Fruit fly (Drosophila melanogaster) whole organism, embryonic: ENCODE results near the gene CG16779.

Experiments
- Aef1 ChIP-seq: fragments of 200-800 bp; sonication (Bioruptor generic); IDR thresholded peaks from 3 replicates; pipeline ENCODE4 v1.3.6; 2022; ENCODE audit warnings: missing biosample characterization, missing genetic modification characterization
- CG11247 ChIP-seq: fragments of 200-800 bp; sonication (Bioruptor generic); IDR thresholded peaks from 2 replicates; pipeline ENCODE4 v1.3.6; 2022; ENCODE audit warnings: missing biosample characterization, missing genetic modification characterization
- CG14441 ChIP-seq: fragments of 200-800 bp; sonication (Bioruptor generic); IDR thresholded peaks from 2 replicates; pipeline ENCODE4 v1.3.6; 2022; ENCODE audit warnings: missing biosample characterization, missing genetic modification characterization
- CG14965 ChIP-seq: fragments of 200-800 bp; sonication (Bioruptor generic); optimal IDR thresholded peaks from 2 replicates; lab custom pipeline; 2016; ENCODE audit warnings: missing biosample characterization, missing genetic modification characterization, borderline replicate concordance
- CG15073 ChIP-seq: fragments of 200-800 bp; sonication (Bioruptor generic); optimal IDR thresholded peaks from 2 replicates; lab custom pipeline; 2016; ENCODE audit warnings: missing biosample characterization, missing genetic modification characterization
- CG1602 ChIP-seq: fragments of 200-800 bp; sonication (Bioruptor generic); optimal IDR thresholded peaks from 3 replicates; lab custom pipeline; 2016; ENCODE audit warnings: missing biosample characterization, missing genetic modification characterization
- CG31441 ChIP-seq: fragments of 200-800 bp; sonication (Bioruptor generic); IDR thresholded peaks from 2 replicates; pipeline ENCODE4 v1.3.6; 2022; ENCODE audit warnings: missing biosample characterization, missing genetic modification characterization
- CG3163 ChIP-seq: fragments of 200-800 bp; sonication (Bioruptor generic); optimal IDR thresholded peaks from 3 replicates; lab custom pipeline; 2016; ENCODE audit warnings: missing biosample characterization, missing genetic modification characterization
- CG34224 ChIP-seq: fragments of 200-800 bp; sonication (Bioruptor generic); IDR thresholded peaks from 3 replicates; pipeline ENCODE4 v1.3.6; 2022; ENCODE audit warnings: missing biosample characterization, missing genetic modification characterization; ENCODE audit not compliant: partially characterized antibody
- CG4328 ChIP-seq: fragments of 200-800 bp; sonication (Bioruptor generic); optimal IDR thresholded peaks from 3 replicates; lab custom pipeline; 2017; ENCODE audit warnings: missing biosample characterization, missing genetic modification reagents, missing genetic modification characterization
- CG8388 ChIP-seq: fragments of 200-800 bp; sonication (Bioruptor generic); optimal IDR thresholded peaks from 2 replicates; lab custom pipeline; 2019; ENCODE audit warnings: missing biosample characterization, mild to moderate bottlenecking, missing genetic modification characterization, moderate library complexity
- CG9437 ChIP-seq: fragments of 200-800 bp; sonication (Bioruptor generic); optimal IDR thresholded peaks from 2 replicates; lab custom pipeline; 2018; ENCODE audit warnings: missing biosample characterization, mild to moderate bottlenecking, missing genetic modification characterization
- D19A ChIP-seq: fragments of 200-800 bp; optimal IDR thresholded peaks from 3 replicates; lab custom pipeline; 2019; ENCODE audit warnings: missing biosample characterization, mild to moderate bottlenecking, missing genetic modification characterization, moderate library complexity
- E2f1 ChIP-seq: fragments of 200-800 bp; sonication (Bioruptor generic); IDR thresholded peaks from 2 replicates; pipeline ENCODE4 v1.3.6; 2022; ENCODE audit warnings: missing biosample characterization, missing genetic modification characterization
- Elba2 ChIP-seq: fragments of 200-800 bp; sonication (Bioruptor generic); optimal IDR thresholded peaks from 3 replicates; lab custom pipeline; 2016; ENCODE audit warnings: missing biosample characterization, missing genetic modification characterization
- HHEX ChIP-seq: fragments of 200-800 bp; sonication (Bioruptor generic); optimal IDR thresholded peaks from 3 replicates; lab custom pipeline; 2017; ENCODE audit warnings: missing biosample characterization, mild to moderate bottlenecking, missing genetic modification characterization, missing genetic modification reagents
- Hmx ChIP-seq: fragments of 200-800 bp; sonication (Bioruptor generic); optimal IDR thresholded peaks from 2 replicates; lab custom pipeline; 2016; ENCODE audit warnings: missing biosample characterization, missing genetic modification characterization
- Kr ChIP-seq: fragments of 200-800 bp; sonication (Bioruptor generic); optimal IDR thresholded peaks from 2 replicates; lab custom pipeline; 2017; ENCODE audit warnings: missing biosample characterization, mild to moderate bottlenecking, missing genetic modification characterization
- Lpt ChIP-seq: fragments of >200 bp; optimal IDR thresholded peaks from 2 replicates; lab custom pipeline; 2018; ENCODE audit warnings: missing biosample characterization, missing genetic modification characterization
- Max ChIP-seq: fragments of 200-800 bp; sonication (Bioruptor generic); optimal IDR thresholded peaks from 2 replicates; lab custom pipeline; 2016; ENCODE audit warnings: missing biosample characterization, mild to moderate bottlenecking, missing genetic modification characterization
- Mes4 ChIP-seq: fragments of 200-800 bp; sonication (Bioruptor generic); optimal IDR thresholded peaks from 2 replicates; lab custom pipeline; 2016; ENCODE audit warnings: missing biosample characterization, missing genetic modification characterization
- NC2β ChIP-seq: fragments of 200-800 bp; sonication (Bioruptor generic); optimal IDR thresholded peaks from 2 replicates; lab custom pipeline; 2016; ENCODE audit warnings: missing biosample characterization, missing genetic modification characterization
- NFAT ChIP-seq: fragments of 200-800 bp; sonication (Bioruptor generic); IDR thresholded peaks from 2 replicates; pipeline ENCODE4 v1.3.6; 2022; ENCODE audit warnings: missing biosample characterization, missing genetic modification characterization
- PHDP ChIP-seq: fragments of 200-800 bp; sonication (Bioruptor generic); optimal IDR thresholded peaks from 3 replicates; lab custom pipeline; 2018; ENCODE audit warnings: missing biosample characterization, mild to moderate bottlenecking, missing genetic modification characterization, moderate library complexity
- Ssrp ChIP-seq: fragments of 200-800 bp; sonication (Bioruptor generic); optimal IDR thresholded peaks from 2 replicates; lab custom pipeline; 2018; ENCODE audit warnings: missing biosample characterization, mild to moderate bottlenecking, missing genetic modification characterization, moderate library complexity
- aop ChIP-seq: fragments of 200-800 bp; sonication (Bioruptor generic); IDR thresholded peaks from 2 replicates; pipeline ENCODE4 v1.3.6; 2022; ENCODE audit warnings: missing biosample characterization, missing genetic modification characterization
- br ChIP-seq: fragments of >200 bp; optimal IDR thresholded peaks from 2 replicates; lab custom pipeline; 2017
- crp ChIP-seq, 2 experiments: fragments of 200-800 bp; sonication (Bioruptor generic); optimal IDR thresholded peaks; 2 replicates in 1 of 2; 3 replicates in 1 of 2; lab custom pipeline; 2017; ENCODE audit warnings: missing biosample characterization in 2 of 2, missing genetic modification characterization in 2 of 2, mild to moderate bottlenecking in 1 of 2, moderate library complexity in 1 of 2
- danr ChIP-seq: fragments of 200-800 bp; sonication (Bioruptor generic); IDR thresholded peaks from 2 replicates; pipeline ENCODE4 v1.3.6; 2022; ENCODE audit warnings: missing biosample characterization, missing genetic modification characterization
- dysf ChIP-seq: fragments of 200-800 bp; sonication (Bioruptor generic); IDR thresholded peaks from 3 replicates; pipeline ENCODE4 v1.3.6; 2022; ENCODE audit warnings: missing biosample characterization, missing genetic modification characterization
- gcm2 ChIP-seq: fragments of 200-800 bp; sonication (Bioruptor generic); optimal IDR thresholded peaks from 2 replicates; lab custom pipeline; 2016; ENCODE audit warnings: missing biosample characterization, missing genetic modification characterization
- gem ChIP-seq: fragments of 200-800 bp; sonication (Bioruptor generic); optimal IDR thresholded peaks from 2 replicates; lab custom pipeline; 2019; ENCODE audit warnings: missing biosample characterization, mild to moderate bottlenecking, missing genetic modification characterization, moderate library complexity
- hbn ChIP-seq: fragments of 200-800 bp; sonication (Bioruptor generic); IDR thresholded peaks from 2 replicates; pipeline ENCODE4 v1.3.6; 2022; ENCODE audit warnings: missing biosample characterization, missing genetic modification characterization; ENCODE audit not compliant: partially characterized antibody
- jing ChIP-seq: fragments of 200-800 bp; sonication (Bioruptor generic); optimal IDR thresholded peaks from 2 replicates; lab custom pipeline; 2018; ENCODE audit warnings: missing biosample characterization, mild to moderate bottlenecking, missing genetic modification characterization
- nmo ChIP-seq: fragments of 200-800 bp; sonication (Bioruptor generic); optimal IDR thresholded peaks from 2 replicates; lab custom pipeline; 2018; ENCODE audit warnings: missing biosample characterization, mild to moderate bottlenecking, missing genetic modification characterization, moderate library complexity
- pan ChIP-seq, 4 experiments: fragments of >200 bp in 3 of 4; fragments of 200-800 bp in 1 of 4; sonication (Bioruptor generic) in 1 of 4; optimal IDR thresholded peaks in 3 of 4; IDR thresholded peaks in 1 of 4; 2 replicates each; pipeline versions ENCODE4 v1.3.6 to Lab custom; 2017 to 2022; ENCODE audit warnings: missing biosample characterization in 2 of 4, missing genetic modification characterization in 2 of 4, mixed read lengths in 1 of 4
- ranshi ChIP-seq: fragments of 200-800 bp; sonication (Bioruptor generic); IDR thresholded peaks from 2 replicates; pipeline ENCODE4 v1.3.6; 2022; ENCODE audit warnings: missing biosample characterization, missing genetic modification characterization
- sc ChIP-seq, 3 experiments: fragments of >200 bp in 2 of 3; fragments of 200-800 bp in 1 of 3; sonication (Bioruptor generic) in 1 of 3; optimal IDR thresholded peaks; 2 replicates in 2 of 3; 3 replicates in 1 of 3; lab custom pipeline; 2017; ENCODE audit warnings: mild to moderate bottlenecking in 1 of 3, missing biosample characterization in 1 of 3, missing genetic modification characterization in 1 of 3, missing genetic modification reagents in 1 of 3
- slbo ChIP-seq: fragments of 200-800 bp; sonication (Bioruptor generic); IDR thresholded peaks from 2 replicates; pipeline ENCODE4 v1.3.6; 2022; ENCODE audit warnings: missing biosample characterization, missing genetic modification characterization
- sr ChIP-seq: fragments of 200-800 bp; sonication (Bioruptor generic); IDR thresholded peaks from 3 replicates; pipeline ENCODE4 v1.3.6; 2022; ENCODE audit warnings: missing biosample characterization, missing genetic modification characterization
- trh ChIP-seq: fragments of 200-800 bp; sonication (Bioruptor generic); optimal IDR thresholded peaks from 2 replicates; lab custom pipeline; 2016; ENCODE audit warnings: missing biosample characterization, missing genetic modification characterization
- tup ChIP-seq: fragments of 200-800 bp; sonication (Bioruptor generic); optimal IDR thresholded peaks from 2 replicates; lab custom pipeline; 2016; ENCODE audit warnings: missing biosample characterization, mild to moderate bottlenecking, missing genetic modification characterization, moderate library complexity
- twi ChIP-seq: fragments of 200-800 bp; optimal IDR thresholded peaks from 2 replicates; lab custom pipeline; 2019; ENCODE audit warnings: missing biosample characterization, mild to moderate bottlenecking, missing genetic modification characterization, moderate library complexity
- unc-4 ChIP-seq: fragments of 200-800 bp; sonication (Bioruptor generic); IDR thresholded peaks from 2 replicates; pipeline ENCODE4 v1.3.6; 2022; ENCODE audit warnings: missing biosample characterization, missing genetic modification characterization; ENCODE audit not compliant: partially characterized antibody
- wek ChIP-seq: fragments of 200-800 bp; sonication (Bioruptor generic); optimal IDR thresholded peaks from 3 replicates; lab custom pipeline; 2018; ENCODE audit warnings: missing biosample characterization, mild to moderate bottlenecking, missing genetic modification characterization, moderate library complexity
- z ChIP-seq: fragments of 200-800 bp; sonication (Bioruptor generic); IDR thresholded peaks from 3 replicates; pipeline ENCODE4 v1.3.6; 2022; ENCODE audit warnings: missing biosample characterization, missing genetic modification characterization
- zfh2 ChIP-seq: fragments of 200-800 bp; sonication (Bioruptor generic); optimal IDR thresholded peaks from 2 replicates; lab custom pipeline; 2016; ENCODE audit warnings: missing biosample characterization, missing genetic modification characterization

The CG16779 gene

DNA sequence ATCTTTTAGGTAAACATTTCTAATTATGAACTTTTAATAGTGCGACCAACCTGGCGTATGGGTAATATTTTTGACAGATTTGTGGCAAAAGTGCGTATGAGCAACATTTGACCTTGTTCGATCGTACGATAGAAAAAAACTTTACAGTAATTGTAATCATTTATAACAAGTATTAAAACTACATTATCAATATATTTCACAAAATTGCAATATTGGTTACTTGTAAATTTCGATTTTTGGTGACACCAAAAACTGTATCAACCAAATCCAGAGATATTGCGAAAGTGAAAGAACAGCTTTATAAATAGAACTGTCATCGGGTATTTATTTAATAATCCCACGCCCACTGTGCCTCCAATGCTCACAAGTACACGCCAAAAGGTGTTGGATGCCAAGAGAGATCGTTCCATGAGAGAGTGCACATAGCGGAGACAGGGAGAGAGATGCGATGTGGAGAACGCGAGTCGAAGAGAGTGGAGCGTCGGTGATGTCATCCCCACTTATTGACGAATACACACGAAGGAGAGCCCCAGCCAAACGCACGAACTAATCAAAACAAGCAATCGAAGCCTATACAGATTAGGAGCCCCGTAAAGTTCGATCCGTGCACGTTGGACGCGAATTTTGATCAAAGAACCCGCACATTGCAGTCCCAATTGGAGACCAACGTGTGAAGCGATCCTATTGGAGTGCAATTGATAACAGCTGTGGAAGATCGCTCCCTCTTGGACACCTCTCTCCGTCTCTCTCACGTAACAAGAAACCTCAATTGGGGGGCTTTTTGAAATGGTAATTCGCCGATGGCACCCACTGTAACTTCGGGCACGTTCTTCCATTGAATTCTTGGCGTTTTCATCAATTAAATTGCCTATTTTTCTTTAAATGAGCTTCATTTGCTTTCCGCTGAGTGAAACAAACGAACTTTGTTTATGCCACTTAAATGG, 40.0 kb upstream of the CG16779 start (continued):
- TF ChIP-seq Elba2 (GFP tag; lab: Kevin White, UChicago) (peak; percentile 62), CG11247 (peak; percentile 73; the same call in 1 of the 2 replicates), wek (GFP tag; lab: Kevin White, UChicago) (peak; percentile 62), zfh2 (GFP tag; lab: Kevin White, UChicago) (peak; percentile 95), Kr (GFP tag; lab: Kevin White, UChicago) (no peak), Max (GFP tag; lab: Kevin White, UChicago) (peak; percentile 94), twi (tag; lab: Kevin White, UChicago) (peak; percentile 87), CG14965 (GFP tag; lab: Kevin White, UChicago) (no peak), ranshi (GFP tag; lab: Robert Waterston, UW) (peak; percentile 80; the same call in 1 of the 2 replicates), slbo (GFP tag; lab: Robert Waterston, UW) (peak; percentile 90), Lpt (GFP tag; lab: Kevin White, UChicago) (no peak), NFAT (GFP tag; lab: Robert Waterston, UW) (peak; percentile 56), CG9437 (peak; percentile 95), z (GFP tag; lab: Robert Waterston, UW) (0 out of 3 replicates have a peak, but pooled peaks have one; percentile 5), sc (optimal IDR thresholded peaks at IDR 0.05; lab: Kevin White, UChicago) (no peak), sc (GFP tag; optimal IDR thresholded peaks at IDR 0.05; lab: Kevin White, UChicago) (peak; percentile 94), Aef1 (GFP tag; lab: Robert Waterston, UW) (peak; percentile 84), CG8388 (GFP tag; lab: Kevin White, UChicago) (peak; percentile 93), nmo (GFP tag; lab: Kevin White, UChicago) (peak; percentile 98), HHEX (GFP tag; lab: Kevin White, UChicago) (peak; percentile 97), CG34224 (GFP tag; lab: Robert Waterston, UW) (no peak; the same call in 2 of the 3 replicates), D19A (tag; lab: Kevin White, UChicago) (peak; percentile 94), Hmx (peak; percentile 91), crp (GFP tag; optimal IDR thresholded peaks at IDR 0.05; lab: Kevin White, UChicago) (peak in 1 of 2 experiments; percentile 70), CG31441 (peak; percentile 96), sr (GFP tag; lab: Robert Waterston, UW) (peak; percentile 64; the same call in 1 of the 3 replicates), Mes4 (GFP tag; lab: Kevin White, UChicago) (peak; percentile 89), dysf (GFP tag; lab: Robert Waterston, UW) (peak; percentile 97), gem (tag; lab: Kevin White, UChicago) (peak; percentile 98), CG14441 (GFP tag; lab: Robert Waterston, UW) (peak; percentile 77; the same call in 1 of the 2 replicates), E2f1 (GFP tag; lab: Robert Waterston, UW) (peak; percentile 83), PHDP (peak; percentile 94), aop (GFP tag; lab: Robert Waterston, UW) (0 out of 2 replicates have a peak, but pooled peaks have one; percentile 35), CG3163 (GFP tag; lab: Kevin White, UChicago) (peak; percentile 63), unc-4 (GFP tag; lab: Robert Waterston, UW) (0 out of 2 replicates have a peak, but pooled peaks have one; percentile 25), trh (GFP tag; lab: Kevin White, UChicago) (peak; percentile 89), jing (peak; percentile 92), CG15073 (GFP tag; lab: Kevin White, UChicago) (peak; percentile 71), tup (GFP tag; lab: Kevin White, UChicago) (peak; percentile 65), gcm2 (peak; percentile 68), CG4328 (peak; percentile 98), NC2β (GFP tag; lab: Kevin White, UChicago) (peak; percentile 83), br (lab: Kevin White, UChicago) (no peak), Ssrp (tag; lab: Kevin White, UChicago) (peak; percentile 92), hbn (GFP tag; lab: Robert Waterston, UW) (no peak), CG1602 (GFP tag; lab: Kevin White, UChicago) (peak; percentile 94), danr (GFP tag; lab: Robert Waterston, UW) (peak; percentile 92), pan (optimal IDR thresholded peaks at IDR 0.05; lab: Kevin White, UChicago) (no peak), pan (GFP tag; optimal IDR thresholded peaks at IDR 0.05 in 1 of 2, IDR thresholded peaks at IDR 0.05 in 1 of 2) (peak in 1 of 2 experiments; percentile 86)
